Worm (Caenorhabditis elegans): Measurements from ENCODE around the gene F14B8.5.

ce11 chrX:6970134-6970533 lies 41.6 kb upstream of the F14B8.5 start:
- TF ChIP-seq dao-5 (tag; optimal IDR thresholded peaks at IDR 0.05) (no peak), him-1 (tag; optimal IDR thresholded peaks at IDR 0.05) (no peak)

Measured in whole organism, L4/young adult.